Fruit fly (Drosophila melanogaster) whole organism, embryonic: ENCODE data around the gene Mst85C.

ENCODE experiments used
- Atf6 ChIP-seq: fragments of 200-800 bp; sonication (Bioruptor generic); IDR thresholded peaks from 2 replicates; pipeline ENCODE4 v1.3.6; 2022; ENCODE audit warnings: missing biosample characterization, missing genetic modification characterization
- Blimp-1 ChIP-seq: fragments of 200-800 bp; sonication (Bioruptor generic); optimal IDR thresholded peaks from 3 replicates; lab custom pipeline; 2018; ENCODE audit warnings: missing biosample characterization, missing genetic modification characterization, mild to moderate bottlenecking, moderate library complexity, missing genetic modification reagents
- CG11085 ChIP-seq: fragments of 200-800 bp; sonication (Bioruptor generic); IDR thresholded peaks from 2 replicates; pipeline ENCODE4 v1.3.6; 2022; ENCODE audit warnings: missing biosample characterization, missing genetic modification characterization
- CG11398 ChIP-seq: fragments of 200-800 bp; sonication (Bioruptor generic); optimal IDR thresholded peaks from 2 replicates; lab custom pipeline; 2016; ENCODE audit warnings: missing biosample characterization, missing genetic modification characterization
- CG12219 ChIP-seq: fragments of 200-800 bp; sonication (Bioruptor generic); optimal IDR thresholded peaks from 3 replicates; lab custom pipeline; 2018; ENCODE audit warnings: missing biosample characterization, mild to moderate bottlenecking, missing genetic modification characterization
- CG15514 ChIP-seq: fragments of 200-800 bp; sonication (Bioruptor generic); optimal IDR thresholded peaks from 3 replicates; lab custom pipeline; 2017; ENCODE audit warnings: missing biosample characterization, missing genetic modification characterization, mild to moderate bottlenecking, moderate library complexity, missing genetic modification reagents
- CG15696 ChIP-seq: fragments of 200-800 bp; sonication (Bioruptor generic); optimal IDR thresholded peaks from 2 replicates; lab custom pipeline; 2019; ENCODE audit warnings: missing biosample characterization, mild to moderate bottlenecking, missing genetic modification characterization, moderate library complexity
- CG16813 ChIP-seq: fragments of 200-800 bp; sonication (Bioruptor generic); IDR thresholded peaks from 3 replicates; pipeline ENCODE4 v1.3.6; 2022; ENCODE audit warnings: missing biosample characterization, missing genetic modification characterization; ENCODE audit not compliant: partially characterized antibody
- CG17612 ChIP-seq: fragments of 200-800 bp; sonication (Bioruptor generic); IDR thresholded peaks from 2 replicates; pipeline ENCODE4 v1.3.6; 2022; ENCODE audit warnings: missing biosample characterization, missing genetic modification characterization
- CG18011 ChIP-seq: fragments of 200-800 bp; sonication (Bioruptor generic); optimal IDR thresholded peaks from 2 replicates; lab custom pipeline; 2017; ENCODE audit warnings: missing biosample characterization, missing genetic modification characterization, mild to moderate bottlenecking, moderate library complexity, missing genotype
- CG18599 ChIP-seq: fragments of 200-800 bp; sonication (Bioruptor generic); optimal IDR thresholded peaks from 3 replicates; lab custom pipeline; 2017; ENCODE audit warnings: missing biosample characterization, missing genetic modification characterization, mild to moderate bottlenecking, moderate library complexity, missing genetic modification reagents
- CG3163 ChIP-seq: fragments of 200-800 bp; sonication (Bioruptor generic); optimal IDR thresholded peaks from 3 replicates; lab custom pipeline; 2016; ENCODE audit warnings: missing biosample characterization, missing genetic modification characterization
- CG33557 ChIP-seq: fragments of 200-800 bp; sonication (Bioruptor generic); optimal IDR thresholded peaks from 2 replicates; lab custom pipeline; 2019; ENCODE audit warnings: missing biosample characterization, mild to moderate bottlenecking, missing genetic modification characterization, moderate library complexity
- CG34376 ChIP-seq: fragments of 200-800 bp; sonication (Bioruptor generic); optimal IDR thresholded peaks from 2 replicates; lab custom pipeline; 2018; ENCODE audit warnings: missing biosample characterization, mild to moderate bottlenecking, missing genetic modification characterization
- CG8924 ChIP-seq: fragments of 200-800 bp; optimal IDR thresholded peaks from 3 replicates; lab custom pipeline; 2019; ENCODE audit warnings: missing biosample characterization, mild to moderate bottlenecking, missing genetic modification characterization, moderate library complexity
- CG9609 ChIP-seq: fragments of 200-800 bp; sonication (Bioruptor generic); optimal IDR thresholded peaks from 3 replicates; lab custom pipeline; 2016; ENCODE audit warnings: missing biosample characterization, missing genetic modification characterization
- CoRest ChIP-seq: fragments of 200-800 bp; sonication (Bioruptor generic); optimal IDR thresholded peaks from 3 replicates; lab custom pipeline; 2018; ENCODE audit warnings: missing biosample characterization, mild to moderate bottlenecking, missing genetic modification characterization, moderate library complexity
- ERR ChIP-seq: fragments of 200-800 bp; sonication (Bioruptor generic); optimal IDR thresholded peaks from 2 replicates; lab custom pipeline; 2016; ENCODE audit warnings: missing biosample characterization, missing genetic modification characterization
- Gug ChIP-seq: fragments of 200-800 bp; sonication (Bioruptor generic); IDR thresholded peaks from 4 replicates; pipeline ENCODE4 v1.3.6; 2022; ENCODE audit warnings: missing biosample characterization, missing genetic modification characterization
- HmgZ ChIP-seq: fragments of 200-800 bp; sonication (Bioruptor generic); optimal IDR thresholded peaks from 2 replicates; lab custom pipeline; 2018; ENCODE audit warnings: missing biosample characterization, mild to moderate bottlenecking, missing genetic modification characterization
- NFAT ChIP-seq: fragments of 200-800 bp; sonication (Bioruptor generic); IDR thresholded peaks from 2 replicates; pipeline ENCODE4 v1.3.6; 2022; ENCODE audit warnings: missing biosample characterization, missing genetic modification characterization
- Pdp1 ChIP-seq, 2 experiments: fragments of 200-800 bp; sonication (Bioruptor generic); optimal IDR thresholded peaks; 3 replicates each; lab custom pipeline; 2016; ENCODE audit warnings: missing biosample characterization in 2 of 2, missing genetic modification characterization in 2 of 2, mild to moderate bottlenecking in 1 of 2, moderate library complexity in 1 of 2
- Rfx ChIP-seq: fragments of 200-800 bp; sonication (Bioruptor generic); IDR thresholded peaks from 2 replicates; pipeline ENCODE4 v1.3.6; 2022; ENCODE audit warnings: missing biosample characterization, missing genetic modification characterization
- Scr ChIP-seq: fragments of 200-800 bp; sonication (Bioruptor generic); IDR thresholded peaks from 2 replicates; pipeline ENCODE4 v1.3.6; 2022; ENCODE audit warnings: missing biosample characterization, missing genetic modification characterization; ENCODE audit not compliant: partially characterized antibody
- Sry-β ChIP-seq: fragments of 200-800 bp; sonication (Bioruptor generic); optimal IDR thresholded peaks from 2 replicates; lab custom pipeline; 2018; ENCODE audit warnings: missing biosample characterization, mild to moderate bottlenecking, missing genetic modification characterization, moderate library complexity
- Sry-δ ChIP-seq: fragments of 200-800 bp; sonication (Bioruptor generic); optimal IDR thresholded peaks from 2 replicates; lab custom pipeline; 2016; ENCODE audit warnings: missing biosample characterization, missing genetic modification characterization
- az2 ChIP-seq: fragments of 200-800 bp; sonication (Bioruptor generic); optimal IDR thresholded peaks from 3 replicates; lab custom pipeline; 2016; ENCODE audit warnings: missing biosample characterization, missing genetic modification characterization
- bbx ChIP-seq: fragments of 200-800 bp; sonication (Bioruptor generic); IDR thresholded peaks from 2 replicates; pipeline ENCODE4 v1.3.6; 2022; ENCODE audit warnings: missing biosample characterization, missing genetic modification characterization; ENCODE audit not compliant: partially characterized antibody
- bsh ChIP-seq, 2 experiments: fragments of 200-800 bp; sonication (Bioruptor generic); optimal IDR thresholded peaks; 2 replicates each; lab custom pipeline; 2017 to 2018; ENCODE audit warnings: mild to moderate bottlenecking in 2 of 2, missing biosample characterization in 2 of 2, missing genetic modification characterization in 2 of 2, moderate library complexity in 1 of 2
- cas ChIP-seq: fragments of 200-800 bp; sonication (Bioruptor generic); IDR thresholded peaks from 2 replicates; pipeline ENCODE4 v1.3.6; 2022; ENCODE audit warnings: missing biosample characterization, missing genetic modification characterization
- chn ChIP-seq: fragments of 200-800 bp; sonication (Bioruptor generic); optimal IDR thresholded peaks from 2 replicates; lab custom pipeline; 2016; ENCODE audit warnings: missing biosample characterization, missing genetic modification characterization
- corto ChIP-seq: fragments of 200-800 bp; sonication (Bioruptor generic); optimal IDR thresholded peaks from 2 replicates; lab custom pipeline; 2016; ENCODE audit warnings: missing biosample characterization, mild to moderate bottlenecking, missing genetic modification characterization, moderate library complexity
- dpn ChIP-seq, 2 experiments: fragments of 200-800 bp; sonication (Bioruptor generic); optimal IDR thresholded peaks; 3 replicates each; lab custom pipeline; 2016; ENCODE audit warnings: missing biosample characterization in 2 of 2, missing genetic modification characterization in 2 of 2
- ftz-f1 ChIP-seq: fragments of 200-800 bp; sonication (Bioruptor generic); optimal IDR thresholded peaks from 2 replicates; lab custom pipeline; 2016; ENCODE audit warnings: missing biosample characterization, missing genetic modification characterization
- gem ChIP-seq: fragments of 200-800 bp; sonication (Bioruptor generic); optimal IDR thresholded peaks from 2 replicates; lab custom pipeline; 2019; ENCODE audit warnings: missing biosample characterization, mild to moderate bottlenecking, missing genetic modification characterization, moderate library complexity
- gro ChIP-seq: fragments of 200-800 bp; sonication (Bioruptor generic); optimal IDR thresholded peaks from 2 replicates; lab custom pipeline; 2016; ENCODE audit warnings: missing biosample characterization, missing genetic modification characterization
- insv ChIP-seq, 2 experiments: fragments of 200-800 bp; sonication (Bioruptor generic); optimal IDR thresholded peaks; 3 replicates each; lab custom pipeline; 2016 to 2018; ENCODE audit warnings: missing biosample characterization in 2 of 2, missing genetic modification characterization in 2 of 2
- lbe ChIP-seq: fragments of 200-800 bp; sonication (Bioruptor generic); optimal IDR thresholded peaks from 2 replicates; lab custom pipeline; 2016; ENCODE audit warnings: missing biosample characterization, mild to moderate bottlenecking, missing genetic modification characterization
- luna ChIP-seq: fragments of 200-800 bp; sonication (Bioruptor generic); optimal IDR thresholded peaks from 2 replicates; lab custom pipeline; 2016; ENCODE audit warnings: missing biosample characterization, missing genetic modification characterization
- mld ChIP-seq: fragments of 200-800 bp; sonication (Bioruptor generic); IDR thresholded peaks from 3 replicates; pipeline ENCODE4 v1.3.6; 2022; ENCODE audit warnings: missing biosample characterization, missing genetic modification characterization; ENCODE audit not compliant: partially characterized antibody
- phol ChIP-seq: fragments of 200-800 bp; sonication (Bioruptor generic); optimal IDR thresholded peaks from 3 replicates; lab custom pipeline; 2018; ENCODE audit warnings: missing biosample characterization, mild to moderate bottlenecking, missing genetic modification characterization, moderate library complexity
- psq ChIP-seq: fragments of 200-800 bp; sonication (Bioruptor generic); optimal IDR thresholded peaks from 2 replicates; lab custom pipeline; 2017; ENCODE audit warnings: missing biosample characterization, missing genetic modification characterization
- pum ChIP-seq: fragments of 200-800 bp; sonication (Bioruptor generic); optimal IDR thresholded peaks from 2 replicates; lab custom pipeline; 2016; ENCODE audit warnings: missing biosample characterization, missing genetic modification characterization
- sd ChIP-seq: fragments of 200-800 bp; sonication (Bioruptor generic); optimal IDR thresholded peaks from 3 replicates; lab custom pipeline; 2018; ENCODE audit warnings: missing biosample characterization, mild to moderate bottlenecking, missing genetic modification characterization, moderate library complexity
- sna ChIP-seq: fragments of 200-800 bp; sonication (Bioruptor generic); IDR thresholded peaks from 2 replicates; pipeline ENCODE4 v1.3.6; 2022; ENCODE audit warnings: missing biosample characterization, missing genetic modification characterization; ENCODE audit not compliant: partially characterized antibody
- sob ChIP-seq: fragments of 200-800 bp; sonication (Bioruptor generic); IDR thresholded peaks from 2 replicates; pipeline ENCODE4 v1.3.6; 2022; ENCODE audit warnings: missing biosample characterization, missing genetic modification characterization
- tin ChIP-seq: fragments of 200-800 bp; sonication (Bioruptor generic); optimal IDR thresholded peaks from 3 replicates; lab custom pipeline; 2016; ENCODE audit warnings: missing biosample characterization, missing genetic modification characterization
- twi ChIP-seq: fragments of 200-800 bp; optimal IDR thresholded peaks from 2 replicates; lab custom pipeline; 2019; ENCODE audit warnings: missing biosample characterization, mild to moderate bottlenecking, missing genetic modification characterization, moderate library complexity
- zfh2 ChIP-seq: fragments of 200-800 bp; sonication (Bioruptor generic); optimal IDR thresholded peaks from 2 replicates; lab custom pipeline; 2016; ENCODE audit warnings: missing biosample characterization, missing genetic modification characterization

The Mst85C gene

dm6 chr3R:9038652-9039051 is 9.8 kb upstream of the Mst85C start, which contains the start of gene hyx (continued):
- TF ChIP-seq bbx (peak; percentile 86), CG3163 (GFP tag; lab: Kevin White, UChicago) (no peak), CoRest (tag; lab: Kevin White, UChicago) (peak; percentile 43), Rfx (GFP tag; lab: Robert Waterston, UW) (peak; percentile 73), Blimp-1 (GFP tag; lab: Kevin White, UChicago) (peak; percentile 3), phol (tag; lab: Kevin White, UChicago) (peak; percentile 33), tin (GFP tag; lab: Kevin White, UChicago) (peak; percentile 47), Sry-β (peak; percentile 14), ERR (GFP tag; lab: Kevin White, UChicago) (peak; percentile 46), Pdp1 (GFP tag; optimal IDR thresholded peaks at IDR 0.05; lab: Kevin White, UChicago) (peak in 1 of 2 experiments; percentile 41), bsh (GFP tag; optimal IDR thresholded peaks at IDR 0.05; lab: Kevin White, UChicago) (peak in 1 of 2 experiments; percentile 34), az2 (GFP tag; lab: Kevin White, UChicago) (peak; percentile 49), CG18599 (peak; percentile 25), sna (GFP tag; lab: Robert Waterston, UW) (peak; percentile 85), CG12219 (GFP tag; lab: Kevin White, UChicago) (peak; percentile 29), Gug (GFP tag; lab: Robert Waterston, UW) (peak; percentile 34; the same call in 1 of the 4 replicates), sd (tag; lab: Kevin White, UChicago) (peak; percentile 86), insv (GFP tag; optimal IDR thresholded peaks at IDR 0.05; lab: Kevin White, UChicago) (peak in 1 of 2 experiments; percentile 22), Atf6 (GFP tag; lab: Robert Waterston, UW) (peak; percentile 61), twi (tag; lab: Kevin White, UChicago) (peak; percentile 20), CG9609 (GFP tag; lab: Kevin White, UChicago) (peak; percentile 8), CG18011 (peak; percentile 31), corto (GFP tag; lab: Kevin White, UChicago) (no peak), sob (GFP tag; lab: Robert Waterston, UW) (peak; percentile 61; the same call in 1 of the 2 replicates), dpn (GFP tag; optimal IDR thresholded peaks at IDR 0.05; lab: Kevin White, UChicago) (peak in 1 of 2 experiments; percentile 53), CG11398 (no peak), Scr (peak; percentile 87), HmgZ (peak; percentile 61), pum (GFP tag; lab: Kevin White, UChicago) (peak; percentile 10), Sry-δ (peak; percentile 90), luna (no peak), CG11085 (GFP tag; lab: Robert Waterston, UW) (no peak), zfh2 (GFP tag; lab: Kevin White, UChicago) (peak; percentile 54), cas (GFP tag; lab: Robert Waterston, UW) (0 out of 2 replicates have a peak, but pooled peaks have one; percentile 27), CG15514 (GFP tag; lab: Kevin White, UChicago) (peak; percentile 57), chn (GFP tag; lab: Kevin White, UChicago) (peak; percentile 70), CG34376 (GFP tag; lab: Kevin White, UChicago) (peak; percentile 31), CG17612 (no peak), NFAT (GFP tag; lab: Robert Waterston, UW) (peak; percentile 58; the same call in 1 of the 2 replicates), psq (GFP tag; lab: Kevin White, UChicago) (no peak), ftz-f1 (GFP tag; lab: Kevin White, UChicago) (peak; percentile 95), lbe (GFP tag; lab: Kevin White, UChicago) (peak; percentile 39), gro (peak; percentile 76), gem (tag; lab: Kevin White, UChicago) (peak; percentile 53), CG33557 (GFP tag; lab: Kevin White, UChicago) (peak; percentile 38), CG8924 (peak; percentile 56), CG15696 (tag; lab: Kevin White, UChicago) (peak; percentile 3), mld (GFP tag; lab: Robert Waterston, UW) (0 out of 3 replicates have a peak, but pooled peaks have one; percentile 18), CG16813 (GFP tag; lab: Robert Waterston, UW) (peak; percentile 72; the same call in 2 of the 3 replicates)
